Worm (Caenorhabditis elegans) whole organism, midembryonic: Measurements from ENCODE around the gene unc-7.

ENCODE experiments used
- cog-1 ChIP-seq: sonication (generic microtip); optimal IDR thresholded peaks from 2 replicates; lab custom pipeline; 2016; ENCODE audit warnings: missing genetic modification characterization, missing compliant biosample characterization
- flt-1 ChIP-seq: fragments of 200-800 bp; sonication (Bioruptor generic); IDR thresholded peaks from 2 replicates; pipeline ENCODE4 v1.3.6; 2022; ENCODE audit warnings: missing genetic modification characterization, missing compliant biosample characterization
- klf-2 ChIP-seq: fragments of 200-800 bp; sonication (Bioruptor generic); conservative IDR thresholded peaks from 2 replicates; pipeline ENCODE4 v1.3.6; 2022; ENCODE audit warnings: missing genetic modification reagents, missing genetic modification characterization, missing compliant biosample characterization
- ref-1 ChIP-seq: fragments of 200-800 bp; sonication (Bioruptor generic); conservative IDR thresholded peaks from 2 replicates; pipeline ENCODE4 v1.3.6; 2022; ENCODE audit warnings: missing genetic modification reagents, missing genetic modification characterization, missing compliant biosample characterization
- tab-1 ChIP-seq: fragments of 200-800 bp; sonication (Bioruptor generic); IDR thresholded peaks from 2 replicates; pipeline ENCODE4 v1.3.6; 2022; ENCODE audit warnings: missing genetic modification characterization, missing compliant biosample characterization
- ztf-29 ChIP-seq: fragments of 200-800 bp; sonication (Bioruptor generic); IDR thresholded peaks from 2 replicates; pipeline ENCODE4 v1.3.6; 2022; ENCODE audit warnings: missing genetic modification reagents, missing genetic modification characterization, missing compliant biosample characterization

ce11 chrX:15168424-15168823 is 20.9 kb upstream of the unc-7 start, which contains the start of gene ocr-3:
- TF ChIP-seq flt-1, result no peak
- TF ChIP-seq klf-2 (GFP tag; lab: Robert Waterston, UW), result no peak
- no peak for TF ChIP-seq ztf-29 (GFP tag; lab: Robert Waterston, UW)
- TF ChIP-seq tab-1 (GFP tag; lab: Robert Waterston, UW), result no peak
- TF ChIP-seq cog-1, result no peak
- TF ChIP-seq ref-1 (GFP tag; lab: Robert Waterston, UW), result no peak
